Worm (Caenorhabditis elegans) whole organism, young adult: ENCODE measurements around the gene nhr-134.

Experiments used
- C17E4.6 ChIP-seq: fragments of 200-800 bp; sonication (Bioruptor generic); IDR thresholded peaks from 2 replicates; pipeline ENCODE4 v1.3.6; 2022; ENCODE audit warnings: missing genetic modification reagents, missing genetic modification characterization, missing compliant biosample characterization
- F57C9.4 ChIP-seq: sonication (generic microtip); optimal IDR thresholded peaks from 2 replicates; lab custom pipeline; 2017; ENCODE audit warnings: mild to moderate bottlenecking, missing genetic modification characterization, missing compliant biosample characterization
- ama-1 ChIP-seq, 3 experiments: fragments of 150-350 bp in 1 of 3; sonication (generic microtip) in 2 of 3; optimal IDR thresholded peaks; 2 replicates each; lab custom pipeline; 2014 to 2018; ENCODE audit warnings: missing biosample characterization in 2 of 3, missing genetic modification characterization in 2 of 3, missing genetic modification reagents in 2 of 3
- aptf-3 ChIP-seq: fragments of 200-800 bp; sonication (Bioruptor generic); IDR thresholded peaks from 2 replicates; pipeline ENCODE4 v1.3.6; 2022; ENCODE audit warnings: missing genetic modification characterization, missing compliant biosample characterization
- dox-1 ChIP-seq: fragments of 200-800 bp; sonication (Bioruptor generic); IDR thresholded peaks from 2 replicates; pipeline ENCODE4 v1.3.6; 2022; ENCODE audit warnings: missing genetic modification reagents, missing genetic modification characterization, missing compliant biosample characterization
- lag-1 ChIP-seq: fragments of 200-800 bp; sonication (Bioruptor generic); IDR thresholded peaks from 2 replicates; pipeline ENCODE4 v1.3.6; 2022; ENCODE audit warnings: missing genetic modification reagents, missing genetic modification characterization, missing compliant biosample characterization
- lin-40 ChIP-seq: sonication (generic microtip); optimal IDR thresholded peaks from 2 replicates; lab custom pipeline; 2016; ENCODE audit warnings: missing genetic modification characterization, mild to moderate bottlenecking, missing compliant biosample characterization, missing genotype, missing genetic modification reagents
- lsy-27 ChIP-seq: sonication (generic microtip); optimal IDR thresholded peaks from 2 replicates; lab custom pipeline; 2017; ENCODE audit warnings: missing genetic modification characterization, mild to moderate bottlenecking, missing compliant biosample characterization, antibody characterized with exemption, missing genotype, borderline replicate concordance; ENCODE audit not compliant: insufficient read depth
- nfyb-1 ChIP-seq: fragments of 200-800 bp; sonication (Bioruptor generic); IDR thresholded peaks from 2 replicates; pipeline ENCODE4 v1.3.6; 2022; ENCODE audit warnings: missing genetic modification reagents, missing genetic modification characterization, missing compliant biosample characterization
- pha-4 ChIP-seq: fragments of 150-350 bp; sonication (generic microtip); optimal IDR thresholded peaks from 2 replicates; lab custom pipeline; 2014; ENCODE audit warnings: missing biosample characterization, missing genetic modification reagents, missing genetic modification characterization
- snpc-4 ChIP-seq, 5 experiments: fragments of 150-350 bp in 1 of 5; sonication (generic microtip) in 4 of 5; optimal IDR thresholded peaks; 2 replicates each; lab custom pipeline; 2014 to 2018; ENCODE audit warnings: missing genetic modification characterization in 5 of 5, missing biosample characterization in 3 of 5, antibody characterized with exemption in 2 of 5, mild to moderate bottlenecking in 2 of 5, missing compliant biosample characterization in 2 of 5, missing genotype in 2 of 5, moderate library complexity in 2 of 5, missing genetic modification reagents in 1 of 5
- tbx-9 ChIP-seq: sonication (generic microtip); optimal IDR thresholded peaks from 2 replicates; lab custom pipeline; 2016; ENCODE audit warnings: borderline replicate concordance, missing genetic modification characterization, inconsistent platforms, missing compliant biosample characterization
- unc-62 ChIP-seq: fragments of 150-350 bp; optimal IDR thresholded peaks from 2 replicates; lab custom pipeline; 2014; ENCODE audit warnings: missing biosample characterization, missing genetic modification reagents, missing genetic modification characterization
- ztf-6 ChIP-seq: fragments of 200-800 bp; sonication (Bioruptor generic); IDR thresholded peaks from 2 replicates; pipeline ENCODE4 v1.3.6; 2022; ENCODE audit warnings: missing genetic modification reagents, missing genetic modification characterization, missing compliant biosample characterization

- TF ChIP-seq pha-4 (no peak), ama-1 (optimal IDR thresholded peaks at IDR 0.05; lab: Kevin White, UChicago) (no peak), ama-1 (GFP tag; optimal IDR thresholded peaks at IDR 0.05; lab: Kevin White, UChicago) (no peak), unc-62 (GFP tag; lab: Kevin White, UChicago) (no peak), aptf-3 (GFP tag; lab: Robert Waterston, UW) (no peak), dox-1 (GFP tag; lab: Robert Waterston, UW) (no peak), ztf-6 (no peak), lin-40 (tag; lab: Kevin White, UChicago) (no peak), nfyb-1 (no peak), tbx-9 (tag; lab: Kevin White, UChicago) (no peak), C17E4.6 (GFP tag; lab: Robert Waterston, UW) (no peak), snpc-4 (GFP tag; optimal IDR thresholded peaks at IDR 0.05; lab: Kevin White, UChicago) (no peak), snpc-4 (tag; optimal IDR thresholded peaks at IDR 0.05; lab: Kevin White, UChicago) (no peak), lsy-27 (tag; lab: Kevin White, UChicago) (no peak), lag-1 (GFP tag; lab: Robert Waterston, UW) (no peak), F57C9.4 (tag; lab: Kevin White, UChicago) (no peak)
Measured at ce11 chrV:2211936-2212335, 19.1 kb upstream of the nhr-134 start, which contains the start of gene nhr-133.
